Worm (Caenorhabditis elegans): ENCODE results near the gene Y70C5A.4.

DNA sequence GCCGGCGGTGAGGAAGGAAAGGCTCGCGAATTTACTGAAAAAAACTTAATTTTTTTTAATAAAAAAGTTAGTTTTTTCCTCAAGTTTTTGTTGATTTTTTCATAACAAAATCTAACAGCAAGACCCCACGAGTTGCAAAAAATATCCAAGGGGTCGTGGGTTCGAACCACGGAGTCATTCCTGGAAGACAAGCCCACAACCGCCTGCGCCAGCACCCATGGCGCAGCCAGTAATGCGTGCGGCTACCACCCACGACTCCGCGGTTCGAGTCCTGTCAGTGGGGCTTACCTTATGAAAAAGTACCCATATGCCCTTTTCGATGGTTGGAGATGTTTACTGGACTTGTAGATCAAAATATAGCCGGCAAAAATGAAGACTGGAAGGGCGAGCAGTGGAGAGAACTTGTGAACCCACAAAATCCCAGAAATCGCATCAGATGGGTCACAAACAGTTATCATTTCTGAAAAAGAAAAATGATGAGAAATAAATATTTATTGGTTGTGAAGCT, 5.2 kb downstream of the Y70C5A.4 start, which contains the start of gene Y70C5A.2:
- TF ChIP-seq nhr-6 (tag; optimal IDR thresholded peaks at IDR 0.05) (no peak), snpc-4 (tag; optimal IDR thresholded peaks at IDR 0.05) (no peak), zip-11 (GFP tag; IDR thresholded peaks at IDR 0.05) (no peak), mdl-1 (tag; optimal IDR thresholded peaks at IDR 0.05) (no peak), ztf-7 (tag; optimal IDR thresholded peaks at IDR 0.05) (no peak), ama-1 (optimal IDR thresholded peaks at IDR 0.05) (no peak), ceh-44 (GFP tag; IDR thresholded peaks at IDR 0.05) (no peak), aly-2 (tag; optimal IDR thresholded peaks at IDR 0.05) (no peak), nhr-42 (GFP tag; IDR thresholded peaks at IDR 0.05) (no peak), pha-4 (GFP tag; IDR thresholded peaks at IDR 0.05) (no peak), pha-4 (tag; optimal IDR thresholded peaks at IDR 0.05) (no peak), D1046.2 (GFP tag; IDR thresholded peaks at IDR 0.05) (no peak), unc-62 (GFP tag; optimal IDR thresholded peaks at IDR 0.05 in 1 of 2) (peak in 1 of 2 experiments; percentile 20), unc-62 (tag; optimal IDR thresholded peaks at IDR 0.05) (no peak)

Measured in whole organism, L4 larva.